Worm (Caenorhabditis elegans) whole organism, L1 larva: ENCODE results near the gene idpb-1.

Experiments used
- C04F5.9 ChIP-seq: sonication (generic microtip); optimal IDR thresholded peaks from 2 replicates; lab custom pipeline; 2016; ENCODE audit warnings: missing genetic modification characterization, missing compliant biosample characterization
- F16B12.6 ChIP-seq: fragments of 150-350 bp; optimal IDR thresholded peaks from 2 replicates; lab custom pipeline; 2014; ENCODE audit warnings: missing biosample characterization, missing genetic modification characterization
- alr-1 ChIP-seq: fragments of 200-800 bp; sonication (Bioruptor generic); optimal IDR thresholded peaks from 2 replicates; lab custom pipeline; 2018; ENCODE audit warnings: borderline replicate concordance, mild to moderate bottlenecking, missing genetic modification characterization, missing compliant biosample characterization
- aly-2 ChIP-seq: fragments of 150-350 bp; optimal IDR thresholded peaks from 2 replicates; lab custom pipeline; 2014; ENCODE audit warnings: missing biosample characterization, missing genetic modification characterization
- blmp-1 ChIP-seq: fragments of 150-350 bp; optimal IDR thresholded peaks from 2 replicates; lab custom pipeline; 2014; ENCODE audit warnings: missing biosample characterization, missing genetic modification characterization
- ceh-82 ChIP-seq, 3 experiments: fragments of 150-350 bp in 1 of 3; sonication (generic microtip) in 2 of 3; optimal IDR thresholded peaks; 2 replicates each; lab custom pipeline; 2014 to 2017; ENCODE audit warnings: missing biosample characterization in 3 of 3, missing genetic modification characterization in 3 of 3
- ceh-90 ChIP-seq: sonication (generic microtip); optimal IDR thresholded peaks from 2 replicates; lab custom pipeline; 2016; ENCODE audit warnings: missing genetic modification characterization, missing compliant biosample characterization
- dpl-1 ChIP-seq, 3 experiments: fragments of 150-350 bp in 2 of 3; sonication (generic microtip) in 1 of 3; optimal IDR thresholded peaks; 2 replicates each; lab custom pipeline; 2014 to 2017; ENCODE audit warnings: missing biosample characterization in 3 of 3, missing genetic modification characterization in 3 of 3, missing genetic modification reagents in 3 of 3
- dsc-1 ChIP-seq: sonication (generic microtip); optimal IDR thresholded peaks from 2 replicates; lab custom pipeline; 2016; ENCODE audit warnings: mild to moderate bottlenecking, missing genetic modification characterization, missing compliant biosample characterization
- efl-1 ChIP-seq, 4 experiments: fragments of 150-350 bp; optimal IDR thresholded peaks in 3 of 4; peaks in 1 of 4; 1 replicate in 1 of 4; 2 replicates in 3 of 4; lab custom pipeline; 2014; ENCODE audit warnings: missing biosample characterization in 2 of 4, missing genetic modification characterization in 2 of 4, missing genetic modification reagents in 2 of 4
- egl-13 ChIP-seq: sonication (generic microtip); optimal IDR thresholded peaks from 2 replicates; lab custom pipeline; 2016; ENCODE audit warnings: missing genotype, missing genetic modification reagents, missing genetic modification characterization, missing compliant biosample characterization
- elt-2 ChIP-seq: sonication (generic microtip); optimal IDR thresholded peaks from 2 replicates; lab custom pipeline; 2016; ENCODE audit warnings: missing genetic modification characterization, mild to moderate bottlenecking, inconsistent platforms, missing compliant biosample characterization, missing genetic modification reagents
- elt-3 ChIP-seq, 6 experiments: fragments of 150-350 bp in 1 of 6; sonication (generic microtip); optimal IDR thresholded peaks; 2 replicates each; lab custom pipeline; 2017 to 2018; ENCODE audit warnings: missing biosample characterization in 6 of 6, missing genetic modification characterization in 6 of 6, inconsistent platforms in 1 of 6
- fkh-10 ChIP-seq: sonication (generic microtip); optimal IDR thresholded peaks from 2 replicates; lab custom pipeline; 2017; ENCODE audit warnings: missing biosample characterization, missing genetic modification reagents, missing genetic modification characterization
- fkh-4 ChIP-seq: sonication (generic microtip); optimal IDR thresholded peaks from 2 replicates; lab custom pipeline; 2016; ENCODE audit warnings: missing compliant biosample characterization, missing genetic modification characterization, borderline replicate concordance
- fkh-8 ChIP-seq: sonication (generic microtip); optimal IDR thresholded peaks from 2 replicates; lab custom pipeline; 2016; ENCODE audit warnings: mild to moderate bottlenecking, missing genetic modification characterization, missing compliant biosample characterization
- grh-1 ChIP-seq: fragments of 200-800 bp; sonication (Bioruptor generic); IDR thresholded peaks from 2 replicates; pipeline ENCODE4 v1.3.6; 2022; ENCODE audit warnings: missing genetic modification reagents, missing genetic modification characterization, missing compliant biosample characterization
- hpl-2 ChIP-seq: fragments of 150-350 bp; optimal IDR thresholded peaks from 2 replicates; lab custom pipeline; 2014; ENCODE audit warnings: missing biosample characterization, missing genetic modification reagents, missing genetic modification characterization
- lin-13 ChIP-seq: fragments of 150-350 bp; optimal IDR thresholded peaks from 2 replicates; lab custom pipeline; 2014; ENCODE audit warnings: missing biosample characterization, missing genetic modification reagents, missing genetic modification characterization
- lin-14 ChIP-seq: fragments of 200-800 bp; sonication (Bioruptor generic); optimal IDR thresholded peaks from 2 replicates; lab custom pipeline; 2018; ENCODE audit warnings: mild to moderate bottlenecking, missing genetic modification characterization, moderate library complexity, missing compliant biosample characterization
- lin-15B ChIP-seq: fragments of 150-350 bp; sonication (generic microtip); optimal IDR thresholded peaks from 3 replicates; lab custom pipeline; 2014; ENCODE audit warnings: missing biosample characterization, missing genetic modification characterization
- lin-35 ChIP-seq, 2 experiments: fragments of 150-350 bp; optimal IDR thresholded peaks; 2 replicates each; lab custom pipeline; 2014; ENCODE audit warnings: missing biosample characterization in 2 of 2, missing genetic modification characterization in 2 of 2, missing genetic modification reagents in 2 of 2
- lin-39 ChIP-seq: fragments of 150-350 bp; optimal IDR thresholded peaks from 2 replicates; lab custom pipeline; 2014; ENCODE audit warnings: missing biosample characterization, missing genetic modification reagents, missing genetic modification characterization
- lsy-2 ChIP-seq, 2 experiments: fragments of 150-350 bp; optimal IDR thresholded peaks; 2 replicates each; lab custom pipeline; 2014; ENCODE audit warnings: missing biosample characterization in 2 of 2, missing genetic modification characterization in 2 of 2
- mdl-1 ChIP-seq, 2 experiments: fragments of 150-350 bp; optimal IDR thresholded peaks; 2 replicates each; lab custom pipeline; 2014 to 2017; ENCODE audit warnings: missing biosample characterization in 2 of 2, missing genetic modification characterization in 2 of 2, inconsistent platforms in 1 of 2
- mef-2 ChIP-seq: fragments of 150-350 bp; optimal IDR thresholded peaks from 2 replicates; lab custom pipeline; 2014; ENCODE audit warnings: missing biosample characterization, missing genetic modification characterization
- nhr-11 ChIP-seq: fragments of 150-350 bp; optimal IDR thresholded peaks from 2 replicates; lab custom pipeline; 2014; ENCODE audit warnings: missing biosample characterization, missing genetic modification characterization
- nhr-237 ChIP-seq: fragments of 150-350 bp; optimal IDR thresholded peaks from 2 replicates; lab custom pipeline; 2014; ENCODE audit warnings: missing biosample characterization, missing genetic modification characterization
- nhr-28 ChIP-seq: fragments of 150-350 bp; optimal IDR thresholded peaks from 2 replicates; lab custom pipeline; 2014; ENCODE audit warnings: missing biosample characterization, missing genetic modification characterization
- nhr-47 ChIP-seq: sonication (generic microtip); optimal IDR thresholded peaks from 2 replicates; lab custom pipeline; 2016; ENCODE audit warnings: mild to moderate bottlenecking, missing genetic modification characterization, moderate library complexity, missing compliant biosample characterization
- nhr-76 ChIP-seq: sonication (generic microtip); optimal IDR thresholded peaks from 2 replicates; lab custom pipeline; 2017; ENCODE audit warnings: missing biosample characterization, missing genetic modification characterization
- nhr-77 ChIP-seq: fragments of 150-350 bp; optimal IDR thresholded peaks from 2 replicates; lab custom pipeline; 2014; ENCODE audit warnings: missing biosample characterization, missing genetic modification characterization
- nhr-84 ChIP-seq: sonication (generic microtip); optimal IDR thresholded peaks from 2 replicates; lab custom pipeline; 2017; ENCODE audit warnings: missing biosample characterization, missing genetic modification characterization
- nhr-85 ChIP-seq: sonication (generic microtip); peaks from one replicate; lab custom pipeline; 2016; ENCODE audit warnings: missing genetic modification characterization, inconsistent platforms, missing compliant biosample characterization
- nhr-90 ChIP-seq: sonication (generic microtip); optimal IDR thresholded peaks from 2 replicates; lab custom pipeline; 2016; ENCODE audit warnings: mild to moderate bottlenecking, missing genetic modification characterization, missing compliant biosample characterization; ENCODE audit not compliant: poor library complexity
- rnt-1 ChIP-seq: sonication (generic microtip); optimal IDR thresholded peaks from 2 replicates; lab custom pipeline; 2016; ENCODE audit warnings: mild to moderate bottlenecking, missing genetic modification characterization, moderate library complexity, missing compliant biosample characterization
- skn-1 ChIP-seq: fragments of 150-350 bp; optimal IDR thresholded peaks from 2 replicates; lab custom pipeline; 2014; ENCODE audit warnings: missing biosample characterization, missing genetic modification characterization
- snu-23 ChIP-seq: sonication (generic microtip); optimal IDR thresholded peaks from 2 replicates; lab custom pipeline; 2016; ENCODE audit warnings: missing genetic modification characterization, missing compliant biosample characterization
- swsn-7 ChIP-seq: sonication (generic microtip); optimal IDR thresholded peaks from 2 replicates; lab custom pipeline; 2016; ENCODE audit warnings: missing genetic modification characterization, missing compliant biosample characterization
- unc-130 ChIP-seq: fragments of 150-350 bp; optimal IDR thresholded peaks from 2 replicates; lab custom pipeline; 2017; ENCODE audit warnings: missing biosample characterization, missing genetic modification characterization, inconsistent platforms
- unc-62 ChIP-seq: fragments of 150-350 bp; optimal IDR thresholded peaks from 2 replicates; lab custom pipeline; 2014; ENCODE audit warnings: missing biosample characterization, missing genetic modification reagents, missing genetic modification characterization
- vab-15 ChIP-seq: sonication (generic microtip); optimal IDR thresholded peaks from 2 replicates; lab custom pipeline; 2017; ENCODE audit warnings: missing genotype, mild to moderate bottlenecking, missing genetic modification characterization, missing compliant biosample characterization
- ztf-4 ChIP-seq: fragments of 150-350 bp; optimal IDR thresholded peaks from 2 replicates; lab custom pipeline; 2014; ENCODE audit warnings: missing biosample characterization, missing genetic modification characterization

The idpb-1 gene

ce11 chrII:5067927-5068326 lies 33.9 kb upstream of the idpb-1 start, which contains the start of gene C27A2.8:
Gene C27A2.8, minus strand, starts transcription at chrII:5068043.
- TF ChIP-seq egl-13 (tag; lab: Kevin White, UChicago) (peak; percentile 42), fkh-8 (tag; lab: Kevin White, UChicago) (peak; percentile 76), C04F5.9 (tag; lab: Kevin White, UChicago) (no peak), dsc-1 (peak; percentile 64), elt-3 (tag; optimal IDR thresholded peaks at IDR 0.05; lab: Kevin White, UChicago) (no peak)

- TF ChIP-seq lin-39 (tag; lab: Kevin White, UChicago): no peak
- TF ChIP-seq nhr-84: no peak
- no peak for TF ChIP-seq fkh-10 (GFP tag; lab: Kevin White, UChicago)
- no peak for TF ChIP-seq mdl-1 (tag; optimal IDR thresholded peaks at IDR 0.05; lab: Kevin White, UChicago)
- no peak for TF ChIP-seq vab-15 (tag; lab: Kevin White, UChicago)
- TF ChIP-seq unc-62 (GFP tag; lab: Kevin White, UChicago): no peak
- TF ChIP-seq rnt-1 (tag; lab: Kevin White, UChicago): no peak
- no peak for TF ChIP-seq dsc-1
- TF ChIP-seq unc-130 (tag; lab: Kevin White, UChicago): no peak
These were observed 32.3 kb upstream of the idpb-1 start, which contains the start of gene idpb-2 for ce11 chrII:5069525-5069924. Gene idpb-2, minus strand, starts transcription at chrII:5069625.

ce11 chrII:5071265-5071664 lies 30.5 kb upstream of the idpb-1 start, which contains the start of gene C27A2.7:
Gene C27A2.7, minus strand, starts transcription at chrII:5071365.
- TF ChIP-seq vab-15 (tag; lab: Kevin White, UChicago) (no peak), efl-1 (optimal IDR thresholded peaks at IDR 0.05; lab: Kevin White, UChicago) (no peak), efl-1 (GFP tag; optimal IDR thresholded peaks at IDR 0.05 in 1 of 2; lab: Kevin White, UChicago) (no peak), egl-13 (tag; lab: Kevin White, UChicago) (no peak), aly-2 (tag; lab: Kevin White, UChicago) (no peak), nhr-28 (no peak), lin-35 (GFP tag; optimal IDR thresholded peaks at IDR 0.05; lab: Kevin White, UChicago) (no peak), alr-1 (no peak), nhr-237 (tag; lab: Kevin White, UChicago) (no peak), nhr-47 (tag; lab: Kevin White, UChicago) (no peak), nhr-11 (tag; lab: Kevin White, UChicago) (no peak)

- TF ChIP-seq nhr-77 (tag; lab: Kevin White, UChicago) (peak; percentile 32), aly-2 (tag; lab: Kevin White, UChicago) (peak; percentile 32), elt-2 (tag; lab: Kevin White, UChicago) (peak; percentile 84), ztf-4 (peak; percentile 21), lin-13 (GFP tag; lab: Kevin White, UChicago) (peak; percentile 32), lin-15B (peak; percentile 13), nhr-47 (tag; lab: Kevin White, UChicago) (peak; percentile 48), lin-14 (GFP tag; lab: Kevin White, UChicago) (peak; percentile 64), efl-1 (optimal IDR thresholded peaks at IDR 0.05; lab: Kevin White, UChicago) (peak; percentile 72 to 82), efl-1 (GFP tag; optimal IDR thresholded peaks at IDR 0.05 in 1 of 2; lab: Kevin White, UChicago) (peak; percentile 82 to 98), ceh-82 (tag; optimal IDR thresholded peaks at IDR 0.05; lab: Kevin White, UChicago) (peak in 1 of 3 experiments; percentile 15), mef-2 (tag; lab: Kevin White, UChicago) (no peak), rnt-1 (tag; lab: Kevin White, UChicago) (peak; percentile 45), ceh-90 (peak; percentile 10), blmp-1 (tag; lab: Kevin White, UChicago) (peak; percentile 69), vab-15 (tag; lab: Kevin White, UChicago) (no peak), nhr-85 (tag; lab: Kevin White, UChicago) (peak; percentile 91), nhr-76 (tag; lab: Kevin White, UChicago) (no peak), lin-35 (GFP tag; optimal IDR thresholded peaks at IDR 0.05; lab: Kevin White, UChicago) (peak; percentile 68 to 92), snu-23 (GFP tag; lab: Kevin White, UChicago) (peak; percentile 74), dpl-1 (GFP tag; optimal IDR thresholded peaks at IDR 0.05; lab: Kevin White, UChicago) (peak; percentile 69 to 83 (median 81)), swsn-7 (tag; lab: Kevin White, UChicago) (peak; percentile 40), F16B12.6 (tag; lab: Kevin White, UChicago) (peak; percentile 83), nhr-90 (tag; lab: Kevin White, UChicago) (peak; percentile 63), grh-1 (GFP tag; lab: Robert Waterston, UW) (peak; percentile 35; the same call in 1 of the 2 replicates), skn-1 (tag; lab: Kevin White, UChicago) (peak; percentile 9), fkh-4 (tag; lab: Kevin White, UChicago) (no peak), lsy-2 (tag; optimal IDR thresholded peaks at IDR 0.05; lab: Kevin White, UChicago) (peak; percentile 72 to 76), hpl-2 (GFP tag; lab: Kevin White, UChicago) (no peak)
These were observed 20.5 kb upstream of the idpb-1 start, which contains the start of gene dsh-2 for ce11 chrII:5081124-5081913. Gene dsh-2, minus strand, starts transcription at chrII:5081174.
